Fruit fly (Drosophila melanogaster) whole organism, prepupa: ENCODE measurements around the gene CNMaR.

ENCODE experiments used
- CG15336 ChIP-seq: fragments of 200-800 bp; sonication (Bioruptor generic); IDR thresholded peaks from 2 replicates; pipeline ENCODE4 v1.3.6; 2022; ENCODE audit warnings: missing biosample characterization, missing genetic modification characterization
- CG6854 ChIP-seq: fragments of 200-800 bp; sonication (Bioruptor generic); optimal IDR thresholded peaks from 2 replicates; lab custom pipeline; 2017; ENCODE audit warnings: missing biosample characterization, mild to moderate bottlenecking, missing genetic modification characterization
- CG8319 ChIP-seq: fragments of 200-800 bp; sonication (Bioruptor generic); optimal IDR thresholded peaks from 3 replicates; lab custom pipeline; 2016; ENCODE audit warnings: missing biosample characterization, missing genetic modification characterization
- Eip75B ChIP-seq: fragments of 200-800 bp; sonication (Bioruptor generic); optimal IDR thresholded peaks from 3 replicates; lab custom pipeline; 2016; ENCODE audit warnings: missing biosample characterization, missing genetic modification characterization
- Ets96B ChIP-seq: fragments of 200-800 bp; optimal IDR thresholded peaks from 2 replicates; lab custom pipeline; 2019; ENCODE audit warnings: missing biosample characterization, mild to moderate bottlenecking, missing genetic modification characterization, moderate library complexity
- Gug ChIP-seq: fragments of 200-800 bp; sonication (Bioruptor generic); IDR thresholded peaks from 2 replicates; pipeline ENCODE4 v1.3.6; 2022; ENCODE audit warnings: missing biosample characterization, missing genetic modification characterization
- Hr39 ChIP-seq: fragments of 200-800 bp; sonication (Bioruptor generic); optimal IDR thresholded peaks from 2 replicates; lab custom pipeline; 2016; ENCODE audit warnings: missing biosample characterization, missing genetic modification characterization
- net ChIP-seq: fragments of 200-800 bp; sonication (Bioruptor generic); optimal IDR thresholded peaks from 3 replicates; lab custom pipeline; 2016; ENCODE audit warnings: missing biosample characterization, missing genetic modification characterization
- salr ChIP-seq, 2 experiments: fragments of 200-800 bp; sonication (Bioruptor generic); optimal IDR thresholded peaks; 3 replicates each; lab custom pipeline; 2016 to 2018; ENCODE audit warnings: missing biosample characterization in 2 of 2, missing genetic modification characterization in 2 of 2, mild to moderate bottlenecking in 1 of 2
- spab ChIP-seq: fragments of 200-800 bp; sonication (Bioruptor generic); optimal IDR thresholded peaks from 2 replicates; lab custom pipeline; 2017; ENCODE audit warnings: missing biosample characterization, mild to moderate bottlenecking, missing genetic modification characterization, missing genetic modification reagents

DNA sequence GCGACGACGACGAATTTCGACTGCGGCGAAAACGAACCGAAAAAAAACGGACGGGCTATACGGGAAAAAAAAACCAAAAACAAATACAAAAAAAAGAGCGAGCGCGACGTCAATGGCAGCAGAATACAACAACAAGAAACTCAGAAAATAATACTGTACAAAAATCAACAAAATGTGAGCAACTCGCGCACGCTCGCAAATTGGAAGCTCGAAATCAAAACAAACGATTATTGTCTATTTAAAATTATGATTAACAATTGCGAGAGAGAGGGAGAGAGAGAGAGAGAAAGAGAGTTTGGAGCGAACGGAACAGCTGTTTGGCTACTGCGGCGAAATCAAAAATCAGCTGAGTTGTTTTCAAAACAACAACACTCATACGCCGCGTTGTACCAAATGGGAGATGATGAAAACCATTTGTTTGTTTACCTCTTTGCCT lies 31.6 kb downstream of the CNMaR start:
- TF ChIP-seq CG8319 (GFP tag; lab: Kevin White, UChicago) = no peak
- TF ChIP-seq spab (GFP tag; lab: Kevin White, UChicago) = no peak
- peak in 1 of 2 experiments; percentile 47 for TF ChIP-seq salr (GFP tag; optimal IDR thresholded peaks at IDR 0.05; lab: Kevin White, UChicago)
- TF ChIP-seq Ets96B (tag; lab: Kevin White, UChicago) = no peak
- TF ChIP-seq Hr39 = no peak
- no peak for TF ChIP-seq Gug
- peak; percentile 83 for TF ChIP-seq CG6854 (GFP tag; lab: Kevin White, UChicago)
- TF ChIP-seq CG15336 (GFP tag; lab: Robert Waterston, UW) = peak; percentile 70
- TF ChIP-seq Eip75B (GFP tag; lab: Kevin White, UChicago) = no peak
- TF ChIP-seq net (GFP tag; lab: Kevin White, UChicago) = peak; percentile 72
